Fruit fly (Drosophila melanogaster): ENCODE data around the gene Nup58.

The Nup58 gene

dm6 chr3R:19641058-19641457 lies 3.8 kb upstream of the Nup58 start (continued):
- TF ChIP-seq Trl (optimal IDR thresholded peaks at IDR 0.05) (peak; percentile 55 to 79), Trl (GFP tag; optimal IDR thresholded peaks at IDR 0.05) (no peak), hb (GFP tag; IDR thresholded peaks at IDR 0.05; ENCODE audit: partially characterized antibody) (no peak), CG7928 (GFP tag; optimal IDR thresholded peaks at IDR 0.05) (no peak), nerfin-1 (tag; optimal IDR thresholded peaks at IDR 0.05) (no peak), pnt (GFP tag; optimal IDR thresholded peaks at IDR 0.05) (no peak), HLHmδ (GFP tag; optimal IDR thresholded peaks at IDR 0.05) (no peak), CG10979 (tag; optimal IDR thresholded peaks at IDR 0.05) (no peak), CG1603 (tag; optimal IDR thresholded peaks at IDR 0.05) (no peak), CG2875 (GFP tag; optimal IDR thresholded peaks at IDR 0.05) (no peak), nom (GFP tag; optimal IDR thresholded peaks at IDR 0.05) (peak; percentile 59), C15 (GFP tag; IDR thresholded peaks at IDR 0.05) (no peak), unc-4 (GFP tag; IDR thresholded peaks at IDR 0.05; ENCODE audit: partially characterized antibody) (peak; percentile 33; the same call in 1 of the 2 replicates), CG34224 (GFP tag; IDR thresholded peaks at IDR 0.05; ENCODE audit: partially characterized antibody) (peak; percentile 62), jing (GFP tag; optimal IDR thresholded peaks at IDR 0.05) (no peak), scrt (GFP tag; optimal IDR thresholded peaks at IDR 0.05) (peak; percentile 8), ftz-f1 (GFP tag; optimal IDR thresholded peaks at IDR 0.05) (peak; percentile 50), CG3281 (GFP tag; optimal IDR thresholded peaks at IDR 0.05) (no peak), tap (tag; optimal IDR thresholded peaks at IDR 0.05) (peak; percentile 4), CG34376 (GFP tag; optimal IDR thresholded peaks at IDR 0.05) (peak; percentile 32)

DNA sequence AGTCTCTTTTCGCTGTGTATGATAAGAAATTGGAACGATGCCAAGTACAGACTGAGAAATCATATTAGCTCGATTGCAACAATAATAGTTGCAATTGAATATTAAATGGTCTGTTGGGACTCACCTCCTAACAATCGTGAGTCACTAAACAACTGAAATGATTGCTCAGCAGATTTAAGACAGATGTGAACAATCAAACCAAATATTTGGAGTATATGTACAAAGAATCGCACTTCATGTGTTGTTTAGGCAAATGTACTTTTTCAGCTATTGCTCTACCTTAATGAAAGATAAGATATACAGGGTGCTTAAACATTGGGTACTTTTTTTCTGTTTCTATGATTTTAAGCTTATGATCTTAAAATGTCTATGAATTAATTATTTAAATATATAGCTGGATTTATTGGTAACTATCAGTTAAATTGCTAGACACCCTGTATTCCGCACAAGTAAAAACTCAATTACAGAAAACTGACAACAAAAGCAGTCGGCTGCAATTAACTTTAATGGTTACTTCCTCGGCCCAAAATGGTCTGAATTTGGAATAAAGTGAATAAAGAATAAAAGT lies 3.2 kb upstream of the Nup58 start:
- TF ChIP-seq insv (GFP tag; optimal IDR thresholded peaks at IDR 0.05): peak in 1 of 2 experiments; percentile 2
- peak; percentile 72 for TF ChIP-seq CG33557 (GFP tag; optimal IDR thresholded peaks at IDR 0.05)
- TF ChIP-seq CG11398 (GFP tag; optimal IDR thresholded peaks at IDR 0.05): peak; percentile 40
- peak; percentile 47 for TF ChIP-seq sd (tag; optimal IDR thresholded peaks at IDR 0.05)
- peak; percentile 87 for TF ChIP-seq phol (tag; optimal IDR thresholded peaks at IDR 0.05)
- peak; percentile 84 for TF ChIP-seq CG32767 (GFP tag; IDR thresholded peaks at IDR 0.05)
- no peak for TF ChIP-seq Sin3A (optimal IDR thresholded peaks at IDR 0.05)
- peak; percentile 96 for TF ChIP-seq PHDP (tag; optimal IDR thresholded peaks at IDR 0.05)
- peak; percentile 89 for TF ChIP-seq CG17829 (tag; optimal IDR thresholded peaks at IDR 0.05)
- peak; percentile 79 for TF ChIP-seq CG14710 (tag; optimal IDR thresholded peaks at IDR 0.05)
- TF ChIP-seq fd64A (GFP tag; optimal IDR thresholded peaks at IDR 0.05): peak; percentile 50
- TF ChIP-seq Spps (tag; optimal IDR thresholded peaks at IDR 0.05): peak; percentile 81
- TF ChIP-seq Awh (GFP tag; IDR thresholded peaks at IDR 0.05): peak; percentile 92
- peak; percentile 46 for TF ChIP-seq crc (GFP tag; optimal IDR thresholded peaks at IDR 0.05)
- peak; percentile 68 for TF ChIP-seq CG9437 (GFP tag; optimal IDR thresholded peaks at IDR 0.05)
- TF ChIP-seq CG10543 (GFP tag; optimal IDR thresholded peaks at IDR 0.05): peak; percentile 51
- TF ChIP-seq CG6813 (GFP tag; optimal IDR thresholded peaks at IDR 0.05): peak; percentile 85
- TF ChIP-seq Sry-δ (GFP tag; optimal IDR thresholded peaks at IDR 0.05): no peak
- peak; percentile 36 for TF ChIP-seq CG8944 (GFP tag; optimal IDR thresholded peaks at IDR 0.05)
- TF ChIP-seq ham (GFP tag; IDR thresholded peaks at IDR 0.05): no peak
- TF ChIP-seq nau (GFP tag; optimal IDR thresholded peaks at IDR 0.05): peak; percentile 66
- TF ChIP-seq CG6683 (GFP tag; optimal IDR thresholded peaks at IDR 0.05): peak; percentile 69
- TF ChIP-seq CG3726 (GFP tag; IDR thresholded peaks at IDR 0.05): peak; percentile 80; the same call in 1 of the 3 replicates
- TF ChIP-seq twi (tag; optimal IDR thresholded peaks at IDR 0.05): peak; percentile 34
- peak; percentile 64 for TF ChIP-seq CG7357 (GFP tag; IDR thresholded peaks at IDR 0.05)
- TF ChIP-seq CG8765 (GFP tag; IDR thresholded peaks at IDR 0.05): peak; percentile 57; the same call in 1 of the 2 replicates
- peak; percentile 57; the same call in 1 of the 2 replicates for TF ChIP-seq sim (GFP tag; IDR thresholded peaks at IDR 0.05)
- peak; percentile 23 for TF ChIP-seq CG30020 (tag; optimal IDR thresholded peaks at IDR 0.05)
- peak; percentile 83 for TF ChIP-seq CG12104 (GFP tag; optimal IDR thresholded peaks at IDR 0.05)
- TF ChIP-seq Bteb2 (GFP tag; optimal IDR thresholded peaks at IDR 0.05): peak; percentile 80
